Worm (Caenorhabditis elegans) whole organism, L2 larva: ENCODE results near the gene daf-7.

Experiments
- F13H6.1 ChIP-seq: sonication (generic microtip); optimal IDR thresholded peaks from 2 replicates; lab custom pipeline; 2016; ENCODE audit warnings: missing genetic modification characterization, missing compliant biosample characterization
- R02D3.7 ChIP-seq: fragments of 150-350 bp; optimal IDR thresholded peaks from 2 replicates; lab custom pipeline; 2014; ENCODE audit warnings: missing biosample characterization, missing genetic modification characterization
- Y55F3AM.14 ChIP-seq: fragments of 200-800 bp; sonication (Bioruptor generic); optimal IDR thresholded peaks from 2 replicates; lab custom pipeline; 2018; ENCODE audit warnings: mild to moderate bottlenecking, missing genetic modification characterization, missing compliant biosample characterization
- ZK546.5 ChIP-seq: sonication (generic microtip); optimal IDR thresholded peaks from 2 replicates; lab custom pipeline; 2017; ENCODE audit warnings: missing biosample characterization, missing genetic modification characterization
- aly-2 ChIP-seq: fragments of 150-350 bp; optimal IDR thresholded peaks from 2 replicates; lab custom pipeline; 2014; ENCODE audit warnings: missing biosample characterization, missing genetic modification characterization
- ama-1 ChIP-seq: fragments of 150-350 bp; optimal IDR thresholded peaks from 2 replicates; lab custom pipeline; 2018; ENCODE audit warnings: inconsistent platforms
- blmp-1 ChIP-seq: sonication (generic microtip); optimal IDR thresholded peaks from 2 replicates; lab custom pipeline; 2017; ENCODE audit warnings: missing genetic modification characterization, mild to moderate bottlenecking, missing compliant biosample characterization, antibody characterized with exemption, moderate library complexity; ENCODE audit not compliant: insufficient read depth
- ceh-82 ChIP-seq: fragments of 150-350 bp; optimal IDR thresholded peaks from 2 replicates; lab custom pipeline; 2014; ENCODE audit warnings: missing biosample characterization, missing genetic modification characterization
- dmd-4 ChIP-seq: sonication (generic microtip); optimal IDR thresholded peaks from 2 replicates; lab custom pipeline; 2017; ENCODE audit warnings: missing biosample characterization, missing genetic modification characterization
- elt-3 ChIP-seq: sonication (generic microtip); optimal IDR thresholded peaks from 2 replicates; lab custom pipeline; 2017; ENCODE audit warnings: missing biosample characterization, missing genetic modification characterization
- lin-11 ChIP-seq: fragments of 150-350 bp; sonication (generic microtip); optimal IDR thresholded peaks from 2 replicates; lab custom pipeline; 2014; ENCODE audit warnings: missing biosample characterization, missing genetic modification characterization, inconsistent platforms, mixed read lengths
- lsy-2 ChIP-seq, 2 experiments: fragments of 150-350 bp in 1 of 2; sonication (generic microtip) in 1 of 2; optimal IDR thresholded peaks; 2 replicates each; lab custom pipeline; 2014 to 2017; ENCODE audit warnings: missing biosample characterization in 2 of 2, missing genetic modification characterization in 2 of 2
- mbf-1 ChIP-seq: sonication (generic microtip); optimal IDR thresholded peaks from 2 replicates; lab custom pipeline; 2017; ENCODE audit warnings: missing biosample characterization, missing genetic modification characterization
- mdl-1 ChIP-seq, 2 experiments: fragments of 150-350 bp in 1 of 2; sonication (generic microtip) in 1 of 2; optimal IDR thresholded peaks; 2 replicates each; lab custom pipeline; 2017; ENCODE audit warnings: missing biosample characterization in 2 of 2, missing genetic modification characterization in 2 of 2
- nhr-10 ChIP-seq: sonication (generic microtip); optimal IDR thresholded peaks from 2 replicates; lab custom pipeline; 2017; ENCODE audit warnings: missing biosample characterization, missing genetic modification characterization
- nhr-12 ChIP-seq: fragments of 150-350 bp; optimal IDR thresholded peaks from 2 replicates; lab custom pipeline; 2014; ENCODE audit warnings: missing biosample characterization, missing genetic modification characterization
- nhr-129 ChIP-seq: fragments of 150-350 bp; optimal IDR thresholded peaks from 2 replicates; lab custom pipeline; 2014; ENCODE audit warnings: missing biosample characterization, missing genetic modification characterization
- nhr-21 ChIP-seq: fragments of 150-350 bp; optimal IDR thresholded peaks from 2 replicates; lab custom pipeline; 2014; ENCODE audit warnings: missing biosample characterization, missing genetic modification characterization
- nhr-23 ChIP-seq: fragments of 150-350 bp; optimal IDR thresholded peaks from 2 replicates; lab custom pipeline; 2014; ENCODE audit warnings: missing biosample characterization, missing genetic modification reagents, missing genetic modification characterization
- nhr-77 ChIP-seq: fragments of 150-350 bp; optimal IDR thresholded peaks from 2 replicates; lab custom pipeline; 2014; ENCODE audit warnings: missing biosample characterization, missing genetic modification characterization
- peb-1 ChIP-seq: fragments of 150-350 bp; optimal IDR thresholded peaks from 2 replicates; lab custom pipeline; 2014; ENCODE audit warnings: missing biosample characterization, missing genetic modification characterization
- sem-4 ChIP-seq: fragments of 150-350 bp; optimal IDR thresholded peaks from 2 replicates; lab custom pipeline; 2014; ENCODE audit warnings: missing biosample characterization, missing genetic modification reagents, missing genetic modification characterization
- skn-1 ChIP-seq: sonication (generic microtip); optimal IDR thresholded peaks from 2 replicates; lab custom pipeline; 2017; ENCODE audit warnings: missing biosample characterization, missing genetic modification characterization
- sma-3 ChIP-seq: sonication (generic microtip); optimal IDR thresholded peaks from 2 replicates; lab custom pipeline; 2016; ENCODE audit warnings: missing genetic modification reagents, missing genetic modification characterization, missing compliant biosample characterization
- snpc-4 ChIP-seq: fragments of 150-350 bp; optimal IDR thresholded peaks from 2 replicates; lab custom pipeline; 2014; ENCODE audit warnings: missing biosample characterization, missing genetic modification characterization
- unc-39 ChIP-seq: fragments of 150-350 bp; optimal IDR thresholded peaks from 2 replicates; lab custom pipeline; 2014; ENCODE audit warnings: missing biosample characterization, missing genetic modification characterization
- unc-55 ChIP-seq: fragments of 150-350 bp; sonication (generic microtip); optimal IDR thresholded peaks from 3 replicates; lab custom pipeline; 2014; ENCODE audit warnings: missing biosample characterization, missing genetic modification reagents, missing genetic modification characterization
- ztf-1 ChIP-seq: fragments of 200-800 bp; sonication (Bioruptor generic); conservative IDR thresholded peaks from 2 replicates; pipeline ENCODE4 v1.3.6; 2022; ENCODE audit warnings: missing genetic modification characterization, missing compliant biosample characterization
- ztf-11 ChIP-seq: sonication (generic microtip); optimal IDR thresholded peaks from 2 replicates; lab custom pipeline; 2017; ENCODE audit warnings: missing biosample characterization, missing genetic modification characterization

Gene daf-7

DNA sequence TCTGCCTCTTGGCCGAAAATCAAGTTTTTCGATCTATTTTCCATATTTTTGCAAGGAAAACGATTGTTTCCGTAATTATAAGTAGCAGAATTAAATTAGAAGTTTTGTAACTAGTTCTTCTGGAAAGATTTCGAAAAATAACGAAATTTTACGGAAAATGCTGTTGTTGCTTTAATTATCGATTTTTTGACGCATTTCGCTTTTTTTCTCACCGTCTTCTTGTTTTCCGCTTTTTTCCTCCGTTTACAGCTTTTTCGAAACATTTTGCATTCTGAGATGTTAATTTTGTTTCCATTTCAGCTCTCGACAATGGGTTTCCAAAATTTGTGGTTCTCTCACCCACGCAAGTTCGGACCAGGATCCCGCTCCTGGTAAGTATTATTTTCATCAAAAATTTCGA is 17.6 kb upstream of the daf-7 start, which contains the start of gene rps-29:
Gene rps-29, plus strand, starts transcription at position 301 of the 400 bp plus-strand sequence.
- TF ChIP-seq mdl-1 (tag; optimal IDR thresholded peaks at IDR 0.05; lab: Kevin White, UChicago): no peak
- no peak for TF ChIP-seq elt-3 (tag; lab: Kevin White, UChicago)
- no peak for TF ChIP-seq snpc-4 (tag; lab: Kevin White, UChicago)

DNA sequence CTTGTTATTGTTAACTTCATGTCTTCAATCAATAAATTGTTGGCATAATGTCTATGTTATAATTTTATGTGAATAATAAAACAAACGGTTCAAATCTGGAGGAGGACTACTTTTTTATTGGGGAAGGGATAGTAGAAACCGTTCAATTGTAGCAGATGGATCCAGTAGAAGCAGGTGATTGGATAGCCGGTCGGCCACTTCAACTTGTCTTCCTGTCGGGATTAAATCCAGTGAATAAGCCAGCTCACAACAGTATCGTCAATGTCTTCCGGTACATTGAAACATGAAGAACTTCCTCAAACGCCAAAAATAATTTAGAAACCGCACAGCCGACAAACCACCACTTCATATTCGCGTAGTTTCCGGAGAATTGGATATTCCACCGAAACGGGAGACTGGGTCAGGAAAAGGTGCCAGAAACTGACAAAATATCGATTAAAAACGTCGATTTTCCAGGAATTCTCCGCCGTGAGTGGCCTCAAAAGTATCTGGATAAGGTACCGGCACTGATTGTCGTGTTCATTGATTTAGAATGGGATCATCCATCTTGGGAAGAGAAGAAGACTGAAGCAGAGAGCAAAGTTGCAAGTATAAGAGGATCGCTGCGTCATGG is 16.6 kb upstream of the daf-7 start, which contains the start of gene trpp-11:
Gene trpp-11, plus strand, starts transcription at position 153 of the 613 bp plus-strand sequence.
- no peak for TF ChIP-seq dmd-4 (tag; lab: Kevin White, UChicago)
- TF ChIP-seq nhr-129: no peak

DNA sequence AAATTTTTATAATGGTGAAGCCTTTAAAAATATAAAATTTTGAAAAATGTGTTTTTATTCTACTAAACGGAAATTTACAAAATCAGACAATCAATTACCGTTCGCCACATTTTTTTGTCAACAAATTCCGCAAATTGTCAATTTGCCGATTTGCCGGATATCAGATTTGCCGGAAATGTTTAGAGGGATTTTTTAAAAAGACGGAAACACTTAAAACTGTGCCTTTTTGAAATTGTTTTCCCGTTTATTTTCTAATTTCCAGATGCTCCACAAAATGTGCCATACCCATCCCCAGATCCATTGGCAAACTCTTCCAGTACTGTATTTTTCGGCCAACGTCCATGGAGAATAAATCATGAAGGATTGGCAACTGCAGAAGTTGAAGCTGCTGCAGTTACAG is 14.1 kb upstream of the daf-7 start:
- TF ChIP-seq dmd-4 (tag; lab: Kevin White, UChicago) (no peak), unc-55 (GFP tag; lab: Kevin White, UChicago) (no peak), blmp-1 (no peak), Y55F3AM.14 (GFP tag; lab: Kevin White, UChicago) (no peak), nhr-10 (no peak), nhr-77 (no peak), lin-11 (tag; lab: Kevin White, UChicago) (no peak), sem-4 (no peak), ztf-1 (GFP tag; lab: Robert Waterston, UW) (no peak), R02D3.7 (tag; lab: Kevin White, UChicago) (no peak), nhr-21 (tag; lab: Kevin White, UChicago) (no peak), peb-1 (tag; lab: Kevin White, UChicago) (no peak), aly-2 (tag; lab: Kevin White, UChicago) (no peak), sma-3 (GFP tag; lab: Kevin White, UChicago) (no peak), mbf-1 (no peak), ama-1 (lab: Kevin White, UChicago) (no peak), nhr-12 (tag; lab: Kevin White, UChicago) (no peak), elt-3 (tag; lab: Kevin White, UChicago) (no peak)
- TF ChIP-seq, all 48 proteins: peak for 0

DNA sequence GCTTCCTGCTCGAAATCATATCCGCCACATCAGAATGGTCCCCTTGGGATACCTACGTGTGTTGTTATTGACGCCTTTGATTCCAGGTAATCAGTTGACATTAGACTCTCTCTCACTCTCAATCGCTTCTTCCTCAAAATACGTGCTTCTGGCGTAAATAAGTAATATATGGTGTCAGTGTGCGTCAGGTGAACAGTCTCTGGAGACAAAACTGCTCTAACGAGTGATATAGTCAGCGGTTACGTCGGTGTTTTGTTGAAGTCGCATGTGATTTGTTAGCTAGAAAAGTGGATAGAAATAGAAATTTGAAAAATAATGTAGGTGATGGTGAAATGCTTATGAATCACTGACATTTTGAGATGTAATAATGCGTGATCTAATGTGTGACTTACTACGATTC is 9.6 kb upstream of the daf-7 start:
- TF ChIP-seq snpc-4 (tag; lab: Kevin White, UChicago) (no peak), ztf-1 (GFP tag; lab: Robert Waterston, UW) (no peak), blmp-1 (no peak), skn-1 (tag; lab: Kevin White, UChicago) (no peak), sem-4 (no peak), ceh-82 (tag; lab: Kevin White, UChicago) (no peak), elt-3 (tag; lab: Kevin White, UChicago) (no peak), ZK546.5 (tag; lab: Kevin White, UChicago) (no peak), sma-3 (GFP tag; lab: Kevin White, UChicago) (no peak), peb-1 (tag; lab: Kevin White, UChicago) (no peak), F13H6.1 (tag; lab: Kevin White, UChicago) (no peak), nhr-23 (tag; lab: Kevin White, UChicago) (no peak), unc-39 (tag; lab: Kevin White, UChicago) (no peak), unc-55 (GFP tag; lab: Kevin White, UChicago) (no peak), mdl-1 (tag; optimal IDR thresholded peaks at IDR 0.05; lab: Kevin White, UChicago) (no peak), ztf-11 (no peak)

DNA sequence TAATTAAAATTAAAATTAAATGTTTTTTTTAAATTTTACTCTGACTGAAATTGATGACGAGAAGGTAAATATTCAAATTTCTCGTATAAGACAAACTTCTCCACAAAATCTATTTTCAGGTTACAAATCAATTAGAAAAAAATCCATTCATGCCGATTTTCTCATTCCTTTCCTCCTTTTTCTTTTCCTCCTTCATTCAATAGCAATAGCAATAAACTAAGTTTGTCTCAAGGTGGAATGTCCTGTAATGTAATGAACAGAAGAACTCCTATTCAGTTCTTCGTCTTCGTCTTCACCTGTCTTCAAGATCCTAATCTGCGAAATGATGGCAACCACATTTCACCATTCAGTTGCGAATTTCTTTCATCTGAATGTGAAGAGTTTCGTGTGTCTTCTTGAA is 4.2 kb downstream of the daf-7 start, which contains the start of gene dac-1:
Gene dac-1, plus strand, starts transcription at position 301 of the 400 bp plus-strand sequence.
- no peak for TF ChIP-seq nhr-21 (tag; lab: Kevin White, UChicago)
- TF ChIP-seq dmd-4 (tag; lab: Kevin White, UChicago): no peak

DNA sequence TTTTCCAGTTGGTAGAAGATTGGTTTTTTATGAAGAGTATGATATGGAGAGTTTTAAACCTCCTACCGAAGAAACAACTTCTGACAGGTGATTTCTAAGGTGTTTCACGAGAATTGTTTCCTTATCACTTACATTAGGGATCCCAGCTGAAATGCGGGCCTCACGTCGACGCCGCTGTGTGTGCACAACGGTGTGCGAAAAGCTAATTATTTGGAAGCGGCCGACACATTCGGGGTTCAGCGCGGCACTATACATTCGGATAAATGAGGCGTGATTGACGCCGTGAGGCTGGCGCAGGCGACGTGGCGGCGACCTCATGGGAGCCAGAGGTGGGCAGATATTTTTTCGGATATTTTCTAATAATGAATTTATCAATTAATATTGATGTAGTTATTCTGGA is 7.7 kb downstream of the daf-7 start:
- TF ChIP-seq snpc-4 (tag; lab: Kevin White, UChicago) (peak; percentile 69), lsy-2 (tag; optimal IDR thresholded peaks at IDR 0.05; lab: Kevin White, UChicago) (no peak)
